Comparison of ENCODE assay signal across 1 fruit fly cellular context in the genomic region with DNA sequence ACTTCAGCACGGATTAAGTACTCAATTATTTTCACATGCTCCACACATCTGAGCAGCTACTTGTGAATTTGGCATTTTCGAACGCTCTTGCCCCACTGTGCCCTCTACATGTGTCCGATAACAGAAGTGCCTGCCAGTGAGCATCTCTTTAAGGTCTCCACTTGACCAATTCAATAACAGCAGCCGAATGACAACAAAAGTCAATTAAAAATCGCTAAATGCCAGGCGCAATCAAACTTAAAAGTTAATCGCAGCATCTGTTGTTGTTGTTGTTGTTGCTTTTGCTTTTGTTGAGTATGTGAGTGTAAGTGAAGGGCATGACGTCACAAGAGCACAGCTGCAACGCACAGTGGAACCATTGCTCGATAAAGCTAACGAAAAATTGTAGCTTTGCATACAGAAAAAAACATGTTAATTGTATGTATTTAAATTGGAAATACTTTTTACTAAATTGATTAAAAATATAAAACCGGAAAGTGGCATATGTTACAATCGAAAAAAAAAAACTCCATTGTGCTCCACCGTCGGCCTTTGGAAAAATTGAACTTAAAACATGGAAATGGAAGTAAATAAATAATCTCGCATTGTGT.
TF ChIP-seq lines count a peak whose summit lies in the region.

No protein-coding gene starts in this region.

TF ChIP-seq in whole organism, embryonic, 481 proteins besides CTCF, POLR2A, EP300 and RAD21 (continued from another document):
- peak; percentile 65 for TF ChIP-seq Xrp1 (GFP tag; IDR thresholded peaks at IDR 0.05; lab: Robert Waterston, UW)
- peak; percentile 36 for TF ChIP-seq Xbp1 (GFP tag; optimal IDR thresholded peaks at IDR 0.05; lab: Kevin White, UChicago)
- TF ChIP-seq CG3726 (GFP tag; IDR thresholded peaks at IDR 0.05; lab: Robert Waterston, UW), result 0 out of 3 replicates have a peak, but pooled peaks have one; percentile 52
- peak; percentile 69 for TF ChIP-seq vvl (GFP tag; IDR thresholded peaks at IDR 0.05; lab: Robert Waterston, UW)
- peak; percentile 1 for TF ChIP-seq fd96Cb (tag; optimal IDR thresholded peaks at IDR 0.05; lab: Kevin White, UChicago)
- peak; percentile 23 for TF ChIP-seq crc (GFP tag; optimal IDR thresholded peaks at IDR 0.05; lab: Kevin White, UChicago)
- TF ChIP-seq Dp (GFP tag; optimal IDR thresholded peaks at IDR 0.05; lab: Kevin White, UChicago), result no peak
- TF ChIP-seq Doc2 (GFP tag; IDR thresholded peaks at IDR 0.05; lab: Robert Waterston, UW), result no peak
- 0 out of 2 replicates have a peak, but pooled peaks have one; percentile 9 for TF ChIP-seq inv (GFP tag; IDR thresholded peaks at IDR 0.05; lab: Robert Waterston, UW; ENCODE audit: partially characterized antibody)
- TF ChIP-seq CG10209 (GFP tag; optimal IDR thresholded peaks at IDR 0.05; lab: Kevin White, UChicago), result peak; percentile 16
- no peak for TF ChIP-seq BtbVII (GFP tag; optimal IDR thresholded peaks at IDR 0.05; lab: Kevin White, UChicago)
- TF ChIP-seq CG4707 (GFP tag; optimal IDR thresholded peaks at IDR 0.05; lab: Kevin White, UChicago), result peak; percentile 10
- no peak for TF ChIP-seq CG31388 (GFP tag; optimal IDR thresholded peaks at IDR 0.05; lab: Kevin White, UChicago)
- TF ChIP-seq CG18764 (GFP tag; optimal IDR thresholded peaks at IDR 0.05; lab: Kevin White, UChicago), result no peak
- peak; percentile 8 for TF ChIP-seq Hr3 (GFP tag; optimal IDR thresholded peaks at IDR 0.05; lab: Kevin White, UChicago)
- no peak for TF ChIP-seq CG7372 (GFP tag; IDR thresholded peaks at IDR 0.05; lab: Robert Waterston, UW)
- peak; percentile 11; the same call in 1 of the 2 replicates for TF ChIP-seq wor (GFP tag; IDR thresholded peaks at IDR 0.05; lab: Robert Waterston, UW)
- TF ChIP-seq Rx (GFP tag; IDR thresholded peaks at IDR 0.05; lab: Robert Waterston, UW), result peak; percentile 16; the same call in 1 of the 2 replicates
- 0 out of 3 replicates have a peak, but pooled peaks have one; percentile 7 for TF ChIP-seq H15 (GFP tag; IDR thresholded peaks at IDR 0.05; lab: Robert Waterston, UW)
- TF ChIP-seq Pdp1 (GFP tag; optimal IDR thresholded peaks at IDR 0.05; lab: Kevin White, UChicago), result peak in 1 of 2 experiments; percentile 27
- peak; percentile 36 for TF ChIP-seq CG9727 (GFP tag; optimal IDR thresholded peaks at IDR 0.05; lab: Kevin White, UChicago)
- TF ChIP-seq CG15269 (tag; optimal IDR thresholded peaks at IDR 0.05; lab: Kevin White, UChicago), result peak; percentile 37
- TF ChIP-seq Ssrp (tag; optimal IDR thresholded peaks at IDR 0.05; lab: Kevin White, UChicago), result peak; percentile 1
- peak; percentile 86 for TF ChIP-seq sens (GFP tag; lab: Kevin White, UChicago)
- peak; percentile 7 for TF ChIP-seq CG18476 (GFP tag; optimal IDR thresholded peaks at IDR 0.05; lab: Kevin White, UChicago)
- peak; percentile 44 for TF ChIP-seq CG7839 (tag; optimal IDR thresholded peaks at IDR 0.05; lab: Kevin White, UChicago)
- TF ChIP-seq CG8290 (GFP tag; optimal IDR thresholded peaks at IDR 0.05; lab: Kevin White, UChicago), result no peak
- peak in 1 of 2 experiments; percentile 29 for TF ChIP-seq CG8290 (tag; optimal IDR thresholded peaks at IDR 0.05; lab: Kevin White, UChicago)
- 0 out of 3 replicates have a peak, but pooled peaks have one; percentile 4 for TF ChIP-seq gce (GFP tag; IDR thresholded peaks at IDR 0.05; lab: Robert Waterston, UW)
- no peak for TF ChIP-seq oc (tag; optimal IDR thresholded peaks at IDR 0.05; lab: Kevin White, UChicago)
- peak; percentile 56; the same call in 1 of the 2 replicates for TF ChIP-seq CG17328 (GFP tag; IDR thresholded peaks at IDR 0.05; lab: Robert Waterston, UW)
- peak; percentile 4 for TF ChIP-seq CG13775 (GFP tag; optimal IDR thresholded peaks at IDR 0.05; lab: Kevin White, UChicago)
- TF ChIP-seq chif (GFP tag; optimal IDR thresholded peaks at IDR 0.05; lab: Kevin White, UChicago), result peak in 1 of 2 experiments; percentile 32
- no peak for TF ChIP-seq slou (GFP tag; optimal IDR thresholded peaks at IDR 0.05; lab: Kevin White, UChicago)
- TF ChIP-seq pan (optimal IDR thresholded peaks at IDR 0.05; lab: Kevin White, UChicago), result no peak
- TF ChIP-seq pan (GFP tag; optimal IDR thresholded peaks at IDR 0.05 in 1 of 2, IDR thresholded peaks at IDR 0.05 in 1 of 2), result peak in 1 of 2 experiments; percentile 68
- TF ChIP-seq CG14014 (GFP tag; IDR thresholded peaks at IDR 0.05; lab: Robert Waterston, UW), result 0 out of 2 replicates have a peak, but pooled peaks have one; percentile 5
- TF ChIP-seq lbe (GFP tag; optimal IDR thresholded peaks at IDR 0.05; lab: Kevin White, UChicago), result peak; percentile 9
- TF ChIP-seq CG4424 (GFP tag; optimal IDR thresholded peaks at IDR 0.05; lab: Kevin White, UChicago), result peak; percentile 21
- peak; percentile 17 for TF ChIP-seq Oli (tag; optimal IDR thresholded peaks at IDR 0.05; lab: Kevin White, UChicago)
- TF ChIP-seq CG10979 (tag; optimal IDR thresholded peaks at IDR 0.05; lab: Kevin White, UChicago), result peak; percentile 46
- TF ChIP-seq Awh (GFP tag; IDR thresholded peaks at IDR 0.05; lab: Robert Waterston, UW), result 0 out of 2 replicates have a peak, but pooled peaks have one; percentile 36
- TF ChIP-seq ERR (GFP tag; optimal IDR thresholded peaks at IDR 0.05; lab: Kevin White, UChicago), result peak; percentile 9
- peak; percentile 12 for TF ChIP-seq CG4282 (GFP tag; optimal IDR thresholded peaks at IDR 0.05; lab: Kevin White, UChicago)
- TF ChIP-seq Ravus (GFP tag; IDR thresholded peaks at IDR 0.05; lab: Robert Waterston, UW), result peak; percentile 11; the same call in 1 of the 2 replicates
- no peak for TF ChIP-seq CG12071 (GFP tag; optimal IDR thresholded peaks at IDR 0.05; lab: Kevin White, UChicago)
- TF ChIP-seq sim (GFP tag; IDR thresholded peaks at IDR 0.05; lab: Robert Waterston, UW), result no peak
- no peak for TF ChIP-seq CG12104 (GFP tag; optimal IDR thresholded peaks at IDR 0.05; lab: Kevin White, UChicago)
- peak; percentile 8 for TF ChIP-seq az2 (GFP tag; optimal IDR thresholded peaks at IDR 0.05; lab: Kevin White, UChicago)
- peak; percentile 20 for TF ChIP-seq Dad (GFP tag; optimal IDR thresholded peaks at IDR 0.05; lab: Kevin White, UChicago)
- TF ChIP-seq pum (GFP tag; optimal IDR thresholded peaks at IDR 0.05; lab: Kevin White, UChicago), result peak; percentile 6
- no peak for TF ChIP-seq hkb (optimal IDR thresholded peaks at IDR 0.05; lab: Kevin White, UChicago)
- 0 out of 2 replicates have a peak, but pooled peaks have one; percentile 39 for TF ChIP-seq hkb (GFP tag; IDR thresholded peaks at IDR 0.05; lab: Robert Waterston, UW)
- peak; percentile 18 for TF ChIP-seq sug (tag; optimal IDR thresholded peaks at IDR 0.05; lab: Kevin White, UChicago)
- peak; percentile 36 for TF ChIP-seq CG30403 (GFP tag; optimal IDR thresholded peaks at IDR 0.05; lab: Kevin White, UChicago)
- no peak for TF ChIP-seq shn (GFP tag; optimal IDR thresholded peaks at IDR 0.05; lab: Kevin White, UChicago)
- TF ChIP-seq CG13424 (tag; optimal IDR thresholded peaks at IDR 0.05; lab: Kevin White, UChicago), result peak; percentile 28
- TF ChIP-seq phol (tag; optimal IDR thresholded peaks at IDR 0.05; lab: Kevin White, UChicago), result peak; percentile 32
- TF ChIP-seq D19A (tag; optimal IDR thresholded peaks at IDR 0.05; lab: Kevin White, UChicago), result peak; percentile 10
- no peak for TF ChIP-seq CG4328 (GFP tag; optimal IDR thresholded peaks at IDR 0.05; lab: Kevin White, UChicago)
- peak; percentile 74 for TF ChIP-seq Ets65A (GFP tag; lab: Kevin White, UChicago)
- TF ChIP-seq CG9932 (GFP tag; IDR thresholded peaks at IDR 0.05; lab: Robert Waterston, UW), result no peak
- no peak for TF ChIP-seq nerfin-1 (tag; optimal IDR thresholded peaks at IDR 0.05; lab: Kevin White, UChicago)
- TF ChIP-seq Deaf1 (tag; optimal IDR thresholded peaks at IDR 0.05; lab: Kevin White, UChicago), result no peak
- TF ChIP-seq bbx (GFP tag; IDR thresholded peaks at IDR 0.05; lab: Robert Waterston, UW; ENCODE audit: partially characterized antibody), result 0 out of 2 replicates have a peak, but pooled peaks have one; percentile 7
- TF ChIP-seq Abd-B (GFP tag; optimal IDR thresholded peaks at IDR 0.05; lab: Kevin White, UChicago), result no peak
- 0 out of 3 replicates have a peak, but pooled peaks have one; percentile 8 for TF ChIP-seq CG11456 (GFP tag; IDR thresholded peaks at IDR 0.05; lab: Robert Waterston, UW)
- TF ChIP-seq CG34422 (GFP tag; IDR thresholded peaks at IDR 0.05; lab: Robert Waterston, UW), result peak; percentile 58
- TF ChIP-seq CG2129 (GFP tag; IDR thresholded peaks at IDR 0.05; lab: Robert Waterston, UW; ENCODE audit: partially characterized antibody), result no peak
- TF ChIP-seq CG14667 (GFP tag; IDR thresholded peaks at IDR 0.05; lab: Robert Waterston, UW), result peak; percentile 37; the same call in 1 of the 2 replicates
- peak; percentile 19 for TF ChIP-seq Meics (GFP tag; optimal IDR thresholded peaks at IDR 0.05; lab: Kevin White, UChicago)
- TF ChIP-seq CG32772 (GFP tag; IDR thresholded peaks at IDR 0.05; lab: Robert Waterston, UW), result peak; percentile 46
- TF ChIP-seq Med (GFP tag; lab: Kevin White, UChicago), result peak; percentile 82
- TF ChIP-seq CG32532 (GFP tag; IDR thresholded peaks at IDR 0.05; lab: Robert Waterston, UW), result peak; percentile 34
- TF ChIP-seq B-H1 (GFP tag; IDR thresholded peaks at IDR 0.05; lab: Robert Waterston, UW), result peak; percentile 12; the same call in 1 of the 3 replicates
- peak; percentile 21 for TF ChIP-seq bcd (GFP tag; optimal IDR thresholded peaks at IDR 0.05; lab: Kevin White, UChicago)
- TF ChIP-seq tio (GFP tag; optimal IDR thresholded peaks at IDR 0.05; lab: Kevin White, UChicago), result no peak
- TF ChIP-seq CG10267 (tag; optimal IDR thresholded peaks at IDR 0.05; lab: Kevin White, UChicago), result peak; percentile 9
- no peak for TF ChIP-seq CrebB (tag; optimal IDR thresholded peaks at IDR 0.05; lab: Kevin White, UChicago)
- TF ChIP-seq kah (GFP tag; optimal IDR thresholded peaks at IDR 0.05; lab: Kevin White, UChicago), result no peak
- peak; percentile 29 for TF ChIP-seq CG2120 (GFP tag; optimal IDR thresholded peaks at IDR 0.05; lab: Kevin White, UChicago)
- TF ChIP-seq H2.0 (GFP tag; IDR thresholded peaks at IDR 0.05; lab: Robert Waterston, UW), result peak; percentile 30
- peak; percentile 29 for TF ChIP-seq CG18599 (GFP tag; optimal IDR thresholded peaks at IDR 0.05; lab: Kevin White, UChicago)
- TF ChIP-seq dysf (GFP tag; IDR thresholded peaks at IDR 0.05; lab: Robert Waterston, UW), result peak; percentile 40; the same call in 1 of the 3 replicates
- peak; percentile 34 for TF ChIP-seq CG10366 (GFP tag; IDR thresholded peaks at IDR 0.05; lab: Robert Waterston, UW)
- TF ChIP-seq bsh (GFP tag; optimal IDR thresholded peaks at IDR 0.05; lab: Kevin White, UChicago), result peak in 1 of 2 experiments; percentile 39
- TF ChIP-seq unpg (GFP tag; optimal IDR thresholded peaks at IDR 0.05; lab: Kevin White, UChicago), result peak; percentile 29
- peak; percentile 26 for TF ChIP-seq lilli (GFP tag; optimal IDR thresholded peaks at IDR 0.05; lab: Kevin White, UChicago)
- TF ChIP-seq CG7786 (GFP tag; optimal IDR thresholded peaks at IDR 0.05; lab: Kevin White, UChicago), result no peak
- TF ChIP-seq CG14710 (tag; optimal IDR thresholded peaks at IDR 0.05; lab: Kevin White, UChicago), result peak; percentile 15
- peak; percentile 27; the same call in 2 of the 4 replicates for TF ChIP-seq Gug (GFP tag; IDR thresholded peaks at IDR 0.05; lab: Robert Waterston, UW)
TF ChIP-seq in whole organism, embryonic: peak in this region for 145.
